Fruit fly (Drosophila melanogaster): ENCODE results near the gene CG6607.

The CG6607 gene

DNA sequence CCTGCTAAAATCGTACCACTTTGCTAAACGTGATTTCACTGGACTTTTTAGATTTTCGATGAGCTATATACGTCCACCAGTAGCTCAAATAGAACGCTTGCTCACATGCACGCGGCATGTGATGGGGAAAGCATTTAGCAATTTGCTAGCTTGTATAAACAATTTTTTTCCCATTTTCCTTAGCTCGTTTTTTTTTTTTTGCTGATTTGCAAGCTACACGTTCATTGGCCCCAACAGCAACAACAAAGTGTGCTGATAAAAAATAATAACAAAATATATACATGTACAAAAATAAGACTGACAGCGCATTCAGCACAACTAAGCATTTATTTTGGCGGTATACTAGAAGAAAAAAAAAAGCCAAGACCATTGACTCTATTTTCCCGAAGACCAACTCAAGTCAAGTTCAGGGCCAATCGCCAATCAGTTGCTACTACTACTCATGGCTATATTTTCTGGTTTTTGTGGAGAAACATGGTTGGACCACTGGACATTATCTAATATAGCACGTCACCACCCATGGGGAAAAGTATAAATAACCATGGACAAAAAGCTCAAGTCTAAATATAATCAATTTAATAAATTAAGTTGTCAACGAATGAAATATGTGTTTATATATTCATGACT, 48.1 kb downstream of the CG6607 start:
- TF ChIP-seq bab1 (GFP tag; optimal IDR thresholded peaks at IDR 0.05) (no peak), cnc (optimal IDR thresholded peaks at IDR 0.05) (no peak), toe (GFP tag; optimal IDR thresholded peaks at IDR 0.05) (no peak), CG12768 (GFP tag; optimal IDR thresholded peaks at IDR 0.05) (peak; percentile 49), kay (GFP tag; ENCODE audit: borderline replicate concordance) (peak; percentile 89), CG5204 (GFP tag; optimal IDR thresholded peaks at IDR 0.05) (no peak), CG33017 (tag; optimal IDR thresholded peaks at IDR 0.05) (no peak), CG7101 (tag; optimal IDR thresholded peaks at IDR 0.05) (no peak), cic (GFP tag; optimal IDR thresholded peaks at IDR 0.05) (peak; percentile 54), CG1620 (GFP tag; optimal IDR thresholded peaks at IDR 0.05) (no peak), tj (GFP tag; optimal IDR thresholded peaks at IDR 0.05) (peak; percentile 97), CG11617 (GFP tag; optimal IDR thresholded peaks at IDR 0.05) (no peak), Mnt (GFP tag; optimal IDR thresholded peaks at IDR 0.05) (peak; percentile 26), Crg-1 (GFP tag; optimal IDR thresholded peaks at IDR 0.05) (no peak), CG7045 (GFP tag; optimal IDR thresholded peaks at IDR 0.05) (no peak), Hr96 (GFP tag; optimal IDR thresholded peaks at IDR 0.05) (no peak), pad (GFP tag; optimal IDR thresholded peaks at IDR 0.05) (no peak), ovo (GFP tag; optimal IDR thresholded peaks at IDR 0.05) (no peak), Clk (GFP tag; optimal IDR thresholded peaks at IDR 0.05) (no peak), CG14711 (tag; optimal IDR thresholded peaks at IDR 0.05) (no peak)

DNA sequence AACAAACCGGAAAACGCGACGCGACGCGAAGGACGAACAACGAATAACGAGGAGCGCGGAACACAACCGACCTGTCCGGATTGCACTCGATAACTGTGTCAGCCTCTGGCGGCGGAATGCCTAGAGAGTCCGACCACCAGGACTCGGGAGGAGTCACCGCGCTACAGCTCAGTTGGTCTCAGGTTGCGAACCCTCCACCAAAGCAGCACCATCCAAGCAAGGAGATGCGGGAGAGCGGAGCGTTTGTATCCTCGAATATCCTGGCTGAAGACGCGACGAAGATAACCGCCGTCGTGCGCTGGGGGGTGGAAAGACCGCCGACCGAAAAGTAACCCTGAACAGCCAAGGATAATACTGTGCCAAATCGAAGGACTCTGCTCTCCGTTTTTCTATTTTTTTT, 49.5 kb downstream of the CG6607 start:
- TF ChIP-seq kay (GFP tag; ENCODE audit: borderline replicate concordance) (no peak), CG7101 (tag; optimal IDR thresholded peaks at IDR 0.05) (no peak), CG11617 (GFP tag; optimal IDR thresholded peaks at IDR 0.05) (no peak)
